Worm (Caenorhabditis elegans) whole organism, L3 larva: ENCODE measurements around the gene brd-1.

Experiments
- ZK546.5 ChIP-seq: sonication (generic microtip); optimal IDR thresholded peaks from 2 replicates; lab custom pipeline; 2017; ENCODE audit warnings: missing biosample characterization, missing genetic modification characterization
- ama-1 ChIP-seq: fragments of 150-350 bp; optimal IDR thresholded peaks from 2 replicates; lab custom pipeline; 2018
- ceh-82 ChIP-seq: fragments of 150-350 bp; optimal IDR thresholded peaks from 2 replicates; lab custom pipeline; 2014; ENCODE audit warnings: missing biosample characterization, missing genetic modification characterization
- elt-3 ChIP-seq, 3 experiments: fragments of 150-350 bp in 1 of 3; sonication (generic microtip) in 2 of 3; optimal IDR thresholded peaks; 2 replicates in 2 of 3; 4 replicates in 1 of 3; lab custom pipeline; 2014 to 2017; ENCODE audit warnings: missing biosample characterization in 3 of 3, missing genetic modification characterization in 3 of 3
- hmg-11 ChIP-seq: sonication (generic microtip); optimal IDR thresholded peaks from 2 replicates; lab custom pipeline; 2016; ENCODE audit warnings: missing genetic modification characterization, missing compliant biosample characterization
- nhr-76 ChIP-seq: fragments of 150-350 bp; sonication (generic microtip); optimal IDR thresholded peaks from 5 replicates; lab custom pipeline; 2014; ENCODE audit warnings: missing biosample characterization, missing genetic modification characterization
- zag-1 ChIP-seq: fragments of 150-350 bp; optimal IDR thresholded peaks from 2 replicates; lab custom pipeline; 2014; ENCODE audit warnings: missing biosample characterization, missing genetic modification characterization
- ztf-4 ChIP-seq: fragments of 150-350 bp; optimal IDR thresholded peaks from 2 replicates; lab custom pipeline; 2014; ENCODE audit warnings: missing biosample characterization, missing genetic modification characterization

DNA sequence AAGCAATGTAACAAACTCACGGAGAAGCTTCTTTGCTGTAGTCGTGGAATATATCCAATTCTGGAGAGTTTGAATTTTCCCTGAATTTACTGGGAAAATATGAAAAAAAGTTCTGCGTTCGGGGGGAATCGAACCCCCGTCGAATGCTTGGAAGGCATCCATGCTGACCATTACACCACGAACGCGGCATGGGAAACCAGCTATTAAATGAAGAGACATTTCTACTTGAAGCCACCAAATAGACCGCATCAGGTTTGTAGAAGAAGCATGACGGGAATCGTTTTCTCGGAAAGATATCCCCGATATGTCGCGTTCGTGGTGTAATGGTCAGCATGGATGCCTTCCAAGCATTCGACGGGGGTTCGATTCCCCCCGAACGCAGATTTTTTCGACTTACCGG, 807 bp downstream of the brd-1 start:
- TF ChIP-seq ceh-82 (tag; lab: Kevin White, UChicago) (no peak), zag-1 (tag; lab: Kevin White, UChicago) (no peak), hmg-11 (tag; lab: Kevin White, UChicago) (peak; percentile 37), ama-1 (lab: Kevin White, UChicago) (no peak), nhr-76 (tag; lab: Kevin White, UChicago) (no peak), elt-3 (tag; optimal IDR thresholded peaks at IDR 0.05; lab: Kevin White, UChicago) (no peak), ztf-4 (tag; lab: Kevin White, UChicago) (no peak), ZK546.5 (tag; lab: Kevin White, UChicago) (no peak)
